Fruit fly (Drosophila melanogaster) whole organism, adult: ENCODE results near the gene Ku80.
A peak's percentile ranks its signal among the peaks of the same experiment; 100 is the strongest.

Source experiments
- CG11617 ChIP-seq: fragments of 200-800 bp; sonication (Bioruptor generic); optimal IDR thresholded peaks from 2 replicates; lab custom pipeline; 2017; ENCODE audit warnings: mild to moderate bottlenecking, missing biosample characterization, missing genetic modification reagents, missing genetic modification characterization
- CG12768 ChIP-seq: fragments of 200-800 bp; sonication (Bioruptor generic); optimal IDR thresholded peaks from 2 replicates; lab custom pipeline; 2017; ENCODE audit warnings: missing biosample characterization, missing genetic modification characterization, mild to moderate bottlenecking, moderate library complexity, missing genetic modification reagents
- CG14711 ChIP-seq: fragments of 200-800 bp; sonication (Bioruptor generic); optimal IDR thresholded peaks from 2 replicates; lab custom pipeline; 2018; ENCODE audit warnings: missing biosample characterization, mild to moderate bottlenecking, missing genetic modification characterization, moderate library complexity
- CG1620 ChIP-seq: fragments of 200-800 bp; sonication (Bioruptor generic); optimal IDR thresholded peaks from 2 replicates; lab custom pipeline; 2016; ENCODE audit warnings: missing biosample characterization, missing genetic modification characterization
- CG33017 ChIP-seq: fragments of 200-800 bp; sonication (Bioruptor generic); optimal IDR thresholded peaks from 2 replicates; lab custom pipeline; 2018; ENCODE audit warnings: missing biosample characterization, mild to moderate bottlenecking, missing genetic modification characterization, moderate library complexity
- CG5204 ChIP-seq: fragments of 200-800 bp; sonication (Bioruptor generic); optimal IDR thresholded peaks from 2 replicates; lab custom pipeline; 2016; ENCODE audit warnings: missing biosample characterization, missing genetic modification characterization
- CG7045 ChIP-seq: fragments of 200-800 bp; sonication (Bioruptor generic); optimal IDR thresholded peaks from 2 replicates; lab custom pipeline; 2017; ENCODE audit warnings: missing biosample characterization, mild to moderate bottlenecking, missing genetic modification characterization
- CG7101 ChIP-seq: fragments of 200-800 bp; sonication (Bioruptor generic); optimal IDR thresholded peaks from 2 replicates; lab custom pipeline; 2018; ENCODE audit warnings: missing biosample characterization, mild to moderate bottlenecking, missing genetic modification characterization, moderate library complexity
- Clk ChIP-seq: fragments of 200-800 bp; sonication (Bioruptor generic); optimal IDR thresholded peaks from 2 replicates; lab custom pipeline; 2017; ENCODE audit warnings: missing biosample characterization, missing genetic modification characterization
- Crg-1 ChIP-seq: fragments of 200-800 bp; sonication (Bioruptor generic); optimal IDR thresholded peaks from 2 replicates; lab custom pipeline; 2016; ENCODE audit warnings: missing biosample characterization, missing genetic modification characterization
- Hr96 ChIP-seq: fragments of 200-800 bp; sonication (Bioruptor generic); optimal IDR thresholded peaks from 2 replicates; lab custom pipeline; 2016; ENCODE audit warnings: missing biosample characterization, missing genetic modification characterization
- Mnt ChIP-seq: fragments of 200-800 bp; sonication (Bioruptor generic); optimal IDR thresholded peaks from 2 replicates; lab custom pipeline; 2016; ENCODE audit warnings: missing biosample characterization, mild to moderate bottlenecking, missing genetic modification characterization
- bab1 ChIP-seq: fragments of 200-800 bp; sonication (Bioruptor generic); optimal IDR thresholded peaks from 3 replicates; lab custom pipeline; 2019; ENCODE audit warnings: missing biosample characterization, mild to moderate bottlenecking, missing genetic modification characterization, moderate library complexity
- cic ChIP-seq: fragments of 200-800 bp; sonication (Bioruptor generic); optimal IDR thresholded peaks from 2 replicates; lab custom pipeline; 2017; ENCODE audit warnings: missing biosample characterization, mild to moderate bottlenecking, missing genetic modification characterization, moderate library complexity
- cnc ChIP-seq, 2 experiments: fragments of >200 bp; optimal IDR thresholded peaks; 2 replicates each; lab custom pipeline; 2017
- kay ChIP-seq: fragments of 200-800 bp; sonication (Bioruptor generic); peaks from one replicate; lab custom pipeline; 2016; ENCODE audit warnings: missing biosample characterization, missing genetic modification characterization, borderline replicate concordance
- ovo ChIP-seq: fragments of 200-800 bp; sonication (Bioruptor generic); optimal IDR thresholded peaks from 2 replicates; lab custom pipeline; 2016; ENCODE audit warnings: missing biosample characterization, missing genetic modification characterization
- pad ChIP-seq: fragments of 200-800 bp; sonication (Bioruptor generic); optimal IDR thresholded peaks from 3 replicates; lab custom pipeline; 2017; ENCODE audit warnings: missing biosample characterization, missing genetic modification characterization, mild to moderate bottlenecking, moderate library complexity, missing genetic modification reagents
- tj ChIP-seq: fragments of 200-800 bp; sonication (Bioruptor generic); optimal IDR thresholded peaks from 3 replicates; lab custom pipeline; 2017; ENCODE audit warnings: missing biosample characterization, mild to moderate bottlenecking, missing genetic modification characterization, moderate library complexity
- toe ChIP-seq: fragments of 200-800 bp; sonication (Bioruptor generic); optimal IDR thresholded peaks from 2 replicates; lab custom pipeline; 2016; ENCODE audit warnings: missing biosample characterization, missing genetic modification characterization

Gene Ku80

dm6 chr2L:15752096-15752495 lies 18.9 kb downstream of the Ku80 start, which contains the start of gene Mtr4:
TSS of gene Mtr4 (plus strand) at chr2L:15752263.
- TF ChIP-seq pad = peak; percentile 100
- no peak for TF ChIP-seq CG1620 (GFP tag; lab: Kevin White, UChicago)
- TF ChIP-seq Mnt (GFP tag; lab: Kevin White, UChicago) = peak; percentile 58
- no peak for TF ChIP-seq Clk (GFP tag; lab: Kevin White, UChicago)

dm6 chr2L:15751259-15751555 lies 19.8 kb downstream of the Ku80 start:
- TF ChIP-seq CG33017 (tag; lab: Kevin White, UChicago) (no peak), CG7101 (tag; lab: Kevin White, UChicago) (no peak), bab1 (GFP tag; lab: Kevin White, UChicago) (no peak), CG14711 (tag; lab: Kevin White, UChicago) (no peak), Clk (GFP tag; lab: Kevin White, UChicago) (no peak), Crg-1 (GFP tag; lab: Kevin White, UChicago) (no peak), kay (GFP tag; lab: Kevin White, UChicago) (no peak)

- no peak for TF ChIP-seq Crg-1 (GFP tag; lab: Kevin White, UChicago)
- peak; percentile 47 for TF ChIP-seq toe (GFP tag; lab: Kevin White, UChicago)
- peak; percentile 33 for TF ChIP-seq Hr96 (GFP tag; lab: Kevin White, UChicago)
- no peak for TF ChIP-seq cnc (optimal IDR thresholded peaks at IDR 0.05; lab: Kevin White, UChicago)
- no peak for TF ChIP-seq tj
- TF ChIP-seq CG11617 (GFP tag; lab: Kevin White, UChicago) = no peak
- TF ChIP-seq CG1620 (GFP tag; lab: Kevin White, UChicago) = peak; percentile 56
- TF ChIP-seq CG5204 (GFP tag; lab: Kevin White, UChicago) = no peak
- peak; percentile 18 for TF ChIP-seq CG12768 (GFP tag; lab: Kevin White, UChicago)
- no peak for TF ChIP-seq CG14711 (tag; lab: Kevin White, UChicago)
- no peak for TF ChIP-seq Clk (GFP tag; lab: Kevin White, UChicago)
- TF ChIP-seq bab1 (GFP tag; lab: Kevin White, UChicago) = peak; percentile 29
- peak; percentile 23 for TF ChIP-seq pad
Measured at dm6 chr2L:15750523-15751258, 20.3 kb downstream of the Ku80 start, which contains the start of gene ND-B17. TSS of gene ND-B17 (minus strand) at chr2L:15751078.

- TF ChIP-seq CG7045 (GFP tag; lab: Kevin White, UChicago) (no peak), bab1 (GFP tag; lab: Kevin White, UChicago) (peak; percentile 35), CG12768 (GFP tag; lab: Kevin White, UChicago) (no peak), CG1620 (GFP tag; lab: Kevin White, UChicago) (no peak), tj (peak; percentile 99), toe (GFP tag; lab: Kevin White, UChicago) (no peak)
Measured at dm6 chr2L:15749313-15749712, 21.6 kb downstream of the Ku80 start.

dm6 chr2L:15748261-15748553 lies 22.8 kb downstream of the Ku80 start:
- TF ChIP-seq Mnt (GFP tag; lab: Kevin White, UChicago) = no peak
- TF ChIP-seq ovo = no peak
- TF ChIP-seq CG1620 (GFP tag; lab: Kevin White, UChicago) = no peak
- TF ChIP-seq CG33017 (tag; lab: Kevin White, UChicago) = no peak
- no peak for TF ChIP-seq kay (GFP tag; lab: Kevin White, UChicago)
- no peak for TF ChIP-seq Crg-1 (GFP tag; lab: Kevin White, UChicago)
- TF ChIP-seq CG14711 (tag; lab: Kevin White, UChicago) = no peak
- no peak for TF ChIP-seq cnc (optimal IDR thresholded peaks at IDR 0.05; lab: Kevin White, UChicago)
- no peak for TF ChIP-seq CG7101 (tag; lab: Kevin White, UChicago)
- TF ChIP-seq tj = no peak
- no peak for TF ChIP-seq pad
- no peak for TF ChIP-seq bab1 (GFP tag; lab: Kevin White, UChicago)
- no peak for TF ChIP-seq Hr96 (GFP tag; lab: Kevin White, UChicago)
- TF ChIP-seq Clk (GFP tag; lab: Kevin White, UChicago) = no peak
- TF ChIP-seq cic = no peak
- TF ChIP-seq CG7045 (GFP tag; lab: Kevin White, UChicago) = no peak
- TF ChIP-seq CG12768 (GFP tag; lab: Kevin White, UChicago) = no peak
- no peak for TF ChIP-seq toe (GFP tag; lab: Kevin White, UChicago)

- no peak for TF ChIP-seq CG1620 (GFP tag; lab: Kevin White, UChicago)
- TF ChIP-seq CG12768 (GFP tag; lab: Kevin White, UChicago) = peak; percentile 5
- TF ChIP-seq toe (GFP tag; lab: Kevin White, UChicago) = no peak
- peak; percentile 0 for TF ChIP-seq bab1 (GFP tag; lab: Kevin White, UChicago)
Measured at dm6 chr2L:15747394-15748260, 23.3 kb downstream of the Ku80 start, which contains the start of gene CycE. TSS of gene CycE (minus strand) at chr2L:15748150.
